Fruit fly (Drosophila melanogaster): ENCODE data around the gene CG6813.

The CG6813 gene

dm6 chr3R:11613252-11614036, 13.0 kb downstream of the CG6813 start (continued):
- TF ChIP-seq CG12391 (tag; optimal IDR thresholded peaks at IDR 0.05) (peak; percentile 56), CG15601 (tag; optimal IDR thresholded peaks at IDR 0.05) (peak; percentile 46), CG13123 (GFP tag; optimal IDR thresholded peaks at IDR 0.05) (peak; percentile 27), hb (GFP tag; IDR thresholded peaks at IDR 0.05; ENCODE audit: partially characterized antibody) (no peak), stwl (tag; optimal IDR thresholded peaks at IDR 0.05) (peak; percentile 68), CG31224 (GFP tag; IDR thresholded peaks at IDR 0.05) (peak; percentile 35; the same call in 1 of the 2 replicates), sob (GFP tag; IDR thresholded peaks at IDR 0.05) (peak; percentile 81), CG4730 (GFP tag; IDR thresholded peaks at IDR 0.05) (peak; percentile 65), CG7271 (tag; optimal IDR thresholded peaks at IDR 0.05) (no peak), p53 (GFP tag; optimal IDR thresholded peaks at IDR 0.05) (peak; percentile 46), CG31441 (GFP tag; IDR thresholded peaks at IDR 0.05) (peak; percentile 44; the same call in 1 of the 2 replicates), CG8765 (GFP tag; IDR thresholded peaks at IDR 0.05) (no peak), CG10274 (GFP tag; optimal IDR thresholded peaks at IDR 0.05) (no peak), CG4617 (GFP tag; optimal IDR thresholded peaks at IDR 0.05; ENCODE audit: borderline replicate concordance) (peak; percentile 18), CG14965 (GFP tag; optimal IDR thresholded peaks at IDR 0.05; ENCODE audit: borderline replicate concordance) (peak; percentile 45), crp (GFP tag; optimal IDR thresholded peaks at IDR 0.05) (no peak), CG31388 (GFP tag; optimal IDR thresholded peaks at IDR 0.05) (peak; percentile 55), CG7745 (tag; optimal IDR thresholded peaks at IDR 0.05) (peak; percentile 83), pros (GFP tag; optimal IDR thresholded peaks at IDR 0.05) (peak; percentile 83), Hsf (GFP tag; optimal IDR thresholded peaks at IDR 0.05) (peak; percentile 72), CG10565 (GFP tag; optimal IDR thresholded peaks at IDR 0.05) (no peak), slp2 (GFP tag; optimal IDR thresholded peaks at IDR 0.05) (peak; percentile 24), Spps (tag; optimal IDR thresholded peaks at IDR 0.05) (peak; percentile 33), Hr39 (optimal IDR thresholded peaks at IDR 0.05) (no peak), CG14441 (GFP tag; IDR thresholded peaks at IDR 0.05) (peak; percentile 78), Atf-2 (GFP tag; optimal IDR thresholded peaks at IDR 0.05) (peak; percentile 62), CG13624 (GFP tag; optimal IDR thresholded peaks at IDR 0.05) (peak; percentile 63), Nf-YC (tag; optimal IDR thresholded peaks at IDR 0.05) (peak; percentile 48), NC2α (GFP tag; optimal IDR thresholded peaks at IDR 0.05) (peak; percentile 5), CG1647 (GFP tag; optimal IDR thresholded peaks at IDR 0.05) (peak; percentile 69), so (GFP tag; IDR thresholded peaks at IDR 0.05) (peak; percentile 55; the same call in 1 of the 3 replicates), CG13775 (GFP tag; optimal IDR thresholded peaks at IDR 0.05) (peak; percentile 9), YL-1 (GFP tag; optimal IDR thresholded peaks at IDR 0.05) (peak; percentile 16), insv (GFP tag; optimal IDR thresholded peaks at IDR 0.05) (peak in 1 of 2 experiments; percentile 64), CG18476 (GFP tag; optimal IDR thresholded peaks at IDR 0.05) (peak; percentile 0), chn (GFP tag; optimal IDR thresholded peaks at IDR 0.05) (peak; percentile 67), CG33213 (GFP tag; optimal IDR thresholded peaks at IDR 0.05) (peak; percentile 84), dm (GFP tag; optimal IDR thresholded peaks at IDR 0.05) (peak; percentile 24), tup (GFP tag; optimal IDR thresholded peaks at IDR 0.05) (peak; percentile 35), ara (GFP tag; IDR thresholded peaks at IDR 0.05) (no peak), CG7786 (GFP tag; optimal IDR thresholded peaks at IDR 0.05) (peak; percentile 34), chm (GFP tag; IDR thresholded peaks at IDR 0.05) (peak; percentile 12; the same call in 1 of the 2 replicates), Blimp-1 (GFP tag; optimal IDR thresholded peaks at IDR 0.05) (peak; percentile 47), esg (GFP tag; conservative IDR thresholded peaks at IDR 0.05) (peak; percentile 42; the same call in 1 of the 2 replicates), Chrac-16 (GFP tag; optimal IDR thresholded peaks at IDR 0.05) (peak; percentile 82), Ets65A (GFP tag) (peak; percentile 98), CG7556 (GFP tag; optimal IDR thresholded peaks at IDR 0.05) (no peak), ind (GFP tag; optimal IDR thresholded peaks at IDR 0.05) (peak; percentile 21), kni (GFP tag; optimal IDR thresholded peaks at IDR 0.05) (peak; percentile 19)

All from whole organism, embryonic.